Fruit fly (Drosophila melanogaster) whole organism, embryonic: ENCODE results near the gene CG8907.
A peak's percentile ranks its signal among the peaks of the same experiment; 100 is the strongest.

Source experiments
- Ada2b ChIP-seq: fragments of 200-800 bp; sonication (Bioruptor generic); IDR thresholded peaks from 2 replicates; pipeline ENCODE4 v1.3.6; 2022; ENCODE audit warnings: missing biosample characterization, missing genetic modification characterization
- Atf6 ChIP-seq: fragments of 200-800 bp; sonication (Bioruptor generic); IDR thresholded peaks from 2 replicates; pipeline ENCODE4 v1.3.6; 2022; ENCODE audit warnings: missing biosample characterization, missing genetic modification characterization
- B-H1 ChIP-seq: fragments of 200-800 bp; sonication (Bioruptor generic); IDR thresholded peaks from 3 replicates; pipeline ENCODE4 v1.3.6; 2022; ENCODE audit warnings: missing biosample characterization, missing genetic modification characterization
- CG1024 ChIP-seq: fragments of 200-800 bp; sonication (Bioruptor generic); IDR thresholded peaks from 2 replicates; pipeline ENCODE4 v1.3.6; 2022; ENCODE audit warnings: missing biosample characterization, missing genetic modification characterization
- CG10565 ChIP-seq: fragments of 200-800 bp; sonication (Bioruptor generic); optimal IDR thresholded peaks from 3 replicates; lab custom pipeline; 2016; ENCODE audit warnings: missing biosample characterization, mild to moderate bottlenecking, missing genetic modification characterization
- CG10979 ChIP-seq: fragments of 200-800 bp; sonication (Bioruptor generic); optimal IDR thresholded peaks from 2 replicates; lab custom pipeline; 2018; ENCODE audit warnings: missing biosample characterization, mild to moderate bottlenecking, missing genetic modification characterization, moderate library complexity
- CG12391 ChIP-seq: fragments of 200-800 bp; sonication (Bioruptor generic); optimal IDR thresholded peaks from 3 replicates; lab custom pipeline; 2018; ENCODE audit warnings: missing biosample characterization, mild to moderate bottlenecking, missing genetic modification characterization, moderate library complexity
- CG12744 ChIP-seq: fragments of 200-800 bp; sonication (Bioruptor generic); optimal IDR thresholded peaks from 2 replicates; lab custom pipeline; 2016; ENCODE audit warnings: missing biosample characterization, missing genetic modification characterization
- CG12942 ChIP-seq: fragments of 200-800 bp; sonication (Bioruptor generic); optimal IDR thresholded peaks from 3 replicates; lab custom pipeline; 2016; ENCODE audit warnings: missing biosample characterization, missing genetic modification characterization
- CG15011 ChIP-seq: fragments of 200-800 bp; sonication (Bioruptor generic); optimal IDR thresholded peaks from 3 replicates; lab custom pipeline; 2018; ENCODE audit warnings: missing biosample characterization, mild to moderate bottlenecking, missing genetic modification characterization
- CG15696 ChIP-seq: fragments of 200-800 bp; sonication (Bioruptor generic); optimal IDR thresholded peaks from 2 replicates; lab custom pipeline; 2019; ENCODE audit warnings: missing biosample characterization, mild to moderate bottlenecking, missing genetic modification characterization, moderate library complexity
- CG16863 ChIP-seq: fragments of 200-800 bp; sonication (Bioruptor generic); optimal IDR thresholded peaks from 3 replicates; lab custom pipeline; 2016; ENCODE audit warnings: missing biosample characterization, missing genetic modification characterization
- CG17328 ChIP-seq: fragments of 200-800 bp; sonication (Bioruptor generic); IDR thresholded peaks from 2 replicates; pipeline ENCODE4 v1.3.6; 2022; ENCODE audit warnings: missing biosample characterization, missing genetic modification characterization
- CG18011 ChIP-seq: fragments of 200-800 bp; sonication (Bioruptor generic); optimal IDR thresholded peaks from 2 replicates; lab custom pipeline; 2017; ENCODE audit warnings: missing biosample characterization, missing genetic modification characterization, mild to moderate bottlenecking, moderate library complexity, missing genotype
- CG2678 ChIP-seq: fragments of 200-800 bp; sonication (Bioruptor generic); optimal IDR thresholded peaks from 3 replicates; lab custom pipeline; 2019; ENCODE audit warnings: missing biosample characterization, mild to moderate bottlenecking, missing genetic modification characterization, moderate library complexity
- CG31365 ChIP-seq: fragments of 200-800 bp; sonication (Bioruptor generic); optimal IDR thresholded peaks from 2 replicates; lab custom pipeline; 2018; ENCODE audit warnings: missing biosample characterization, mild to moderate bottlenecking, missing genetic modification characterization
- CG4424 ChIP-seq: fragments of 200-800 bp; sonication (Bioruptor generic); optimal IDR thresholded peaks from 3 replicates; lab custom pipeline; 2016; ENCODE audit warnings: missing biosample characterization, missing genetic modification characterization
- CG5180 ChIP-seq: fragments of 200-800 bp; sonication (Bioruptor generic); optimal IDR thresholded peaks from 3 replicates; lab custom pipeline; 2017; ENCODE audit warnings: missing biosample characterization, missing genetic modification characterization, mild to moderate bottlenecking, moderate library complexity, missing genetic modification reagents
- CG6175 ChIP-seq: fragments of 200-800 bp; sonication (Bioruptor generic); IDR thresholded peaks from 3 replicates; pipeline ENCODE4 v1.3.6; 2022; ENCODE audit warnings: missing biosample characterization, missing genetic modification characterization
- CG7786 ChIP-seq: fragments of 200-800 bp; sonication (Bioruptor generic); optimal IDR thresholded peaks from 2 replicates; lab custom pipeline; 2016; ENCODE audit warnings: missing biosample characterization, missing genetic modification characterization
- CG9727 ChIP-seq: fragments of 200-800 bp; sonication (Bioruptor generic); optimal IDR thresholded peaks from 3 replicates; lab custom pipeline; 2017; ENCODE audit warnings: missing biosample characterization, mild to moderate bottlenecking, missing genetic modification characterization
- D ChIP-seq, 2 experiments: fragments of 200-800 bp in 1 of 2; fragments of >200 bp in 1 of 2; sonication (Bioruptor generic) in 1 of 2; optimal IDR thresholded peaks; 2 replicates in 1 of 2; 3 replicates in 1 of 2; lab custom pipeline; 2017; ENCODE audit warnings: mild to moderate bottlenecking in 1 of 2, missing biosample characterization in 1 of 2, missing genetic modification characterization in 1 of 2, missing genetic modification reagents in 1 of 2
- D19A ChIP-seq: fragments of 200-800 bp; optimal IDR thresholded peaks from 3 replicates; lab custom pipeline; 2019; ENCODE audit warnings: missing biosample characterization, mild to moderate bottlenecking, missing genetic modification characterization, moderate library complexity
- Dbx ChIP-seq: fragments of 200-800 bp; sonication (Bioruptor generic); IDR thresholded peaks from 3 replicates; pipeline ENCODE4 v1.3.6; 2022; ENCODE audit warnings: missing biosample characterization, missing genetic modification characterization
- Elba2 ChIP-seq: fragments of 200-800 bp; sonication (Bioruptor generic); optimal IDR thresholded peaks from 3 replicates; lab custom pipeline; 2016; ENCODE audit warnings: missing biosample characterization, missing genetic modification characterization
- Ets65A ChIP-seq: fragments of 200-800 bp; sonication (Bioruptor generic); peaks from one replicate; lab custom pipeline; 2016; ENCODE audit warnings: missing biosample characterization, missing genetic modification characterization
- Fer3 ChIP-seq: fragments of 200-800 bp; sonication (Bioruptor generic); optimal IDR thresholded peaks from 2 replicates; lab custom pipeline; 2018; ENCODE audit warnings: missing biosample characterization, mild to moderate bottlenecking, missing genetic modification characterization, moderate library complexity
- MBD-R2 ChIP-seq: fragments of 200-800 bp; sonication (Bioruptor generic); IDR thresholded peaks from 2 replicates; pipeline ENCODE4 v1.3.6; 2022; ENCODE audit warnings: missing biosample characterization, missing genetic modification characterization
- MESR4 ChIP-seq: fragments of 200-800 bp; sonication (Bioruptor generic); optimal IDR thresholded peaks from 2 replicates; lab custom pipeline; 2018; ENCODE audit warnings: missing biosample characterization, mild to moderate bottlenecking, missing genetic modification characterization, moderate library complexity
- Rx ChIP-seq: fragments of 200-800 bp; sonication (Bioruptor generic); IDR thresholded peaks from 2 replicates; pipeline ENCODE4 v1.3.6; 2022; ENCODE audit warnings: missing biosample characterization, missing genetic modification characterization
- Spps ChIP-seq: fragments of 200-800 bp; sonication (Bioruptor generic); optimal IDR thresholded peaks from 2 replicates; lab custom pipeline; 2018; ENCODE audit warnings: missing biosample characterization, mild to moderate bottlenecking, missing genetic modification characterization
- az2 ChIP-seq: fragments of 200-800 bp; sonication (Bioruptor generic); optimal IDR thresholded peaks from 3 replicates; lab custom pipeline; 2016; ENCODE audit warnings: missing biosample characterization, missing genetic modification characterization
- bbx ChIP-seq: fragments of 200-800 bp; sonication (Bioruptor generic); IDR thresholded peaks from 2 replicates; pipeline ENCODE4 v1.3.6; 2022; ENCODE audit warnings: missing biosample characterization, missing genetic modification characterization; ENCODE audit not compliant: partially characterized antibody
- ftz-f1 ChIP-seq: fragments of 200-800 bp; sonication (Bioruptor generic); optimal IDR thresholded peaks from 2 replicates; lab custom pipeline; 2016; ENCODE audit warnings: missing biosample characterization, missing genetic modification characterization
- fu2 ChIP-seq: fragments of 200-800 bp; sonication (Bioruptor generic); optimal IDR thresholded peaks from 2 replicates; lab custom pipeline; 2016; ENCODE audit warnings: missing biosample characterization, missing genetic modification characterization
- gcm ChIP-seq: fragments of 200-800 bp; sonication (Bioruptor generic); optimal IDR thresholded peaks from 2 replicates; lab custom pipeline; 2019; ENCODE audit warnings: missing biosample characterization, mild to moderate bottlenecking, missing genetic modification characterization, moderate library complexity
- gt ChIP-seq: fragments of 200-800 bp; sonication (Bioruptor generic); IDR thresholded peaks from 2 replicates; pipeline ENCODE4 v1.3.6; 2022; ENCODE audit warnings: missing biosample characterization, missing genetic modification characterization
- kay ChIP-seq: fragments of 200-800 bp; sonication (Bioruptor generic); optimal IDR thresholded peaks from 2 replicates; lab custom pipeline; 2016; ENCODE audit warnings: missing biosample characterization, missing genetic modification characterization
- ken ChIP-seq: fragments of 200-800 bp; sonication (Bioruptor generic); IDR thresholded peaks from 3 replicates; pipeline ENCODE4 v1.3.6; 2022; ENCODE audit warnings: missing biosample characterization, missing genetic modification characterization
- nom ChIP-seq: fragments of 200-800 bp; sonication (Bioruptor generic); optimal IDR thresholded peaks from 2 replicates; lab custom pipeline; 2017; ENCODE audit warnings: missing biosample characterization, missing genetic modification characterization, mild to moderate bottlenecking, moderate library complexity, missing genetic modification reagents
- otp ChIP-seq: fragments of 200-800 bp; sonication (Bioruptor generic); IDR thresholded peaks from 3 replicates; pipeline ENCODE4, ENCODE4 v1.3.6; 2022; ENCODE audit warnings: missing biosample characterization, missing genetic modification characterization
- pnt ChIP-seq: fragments of 200-800 bp; sonication (Bioruptor generic); optimal IDR thresholded peaks from 3 replicates; lab custom pipeline; 2016; ENCODE audit warnings: missing biosample characterization, missing genetic modification characterization

Gene CG8907

dm6 chr3R:17043570-17043923, 35.5 kb downstream of the CG8907 start (continued):
- TF ChIP-seq nom (no peak), Atf6 (GFP tag; lab: Robert Waterston, UW) (0 out of 2 replicates have a peak, but pooled peaks have one; percentile 25), CG12391 (tag; lab: Kevin White, UChicago) (no peak), D19A (tag; lab: Kevin White, UChicago) (no peak), CG7786 (GFP tag; lab: Kevin White, UChicago) (no peak), Spps (tag; lab: Kevin White, UChicago) (no peak), pnt (GFP tag; lab: Kevin White, UChicago) (no peak), ken (GFP tag; lab: Robert Waterston, UW) (no peak), CG2678 (tag; lab: Kevin White, UChicago) (no peak), CG18011 (GFP tag; lab: Kevin White, UChicago) (no peak), otp (GFP tag; lab: Robert Waterston, UW) (no peak), Dbx (GFP tag; lab: Robert Waterston, UW) (no peak), Elba2 (GFP tag; lab: Kevin White, UChicago) (no peak), CG15011 (GFP tag; lab: Kevin White, UChicago) (no peak), CG15696 (tag; lab: Kevin White, UChicago) (no peak), MESR4 (peak; percentile 96), CG12942 (no peak), fu2 (no peak), MBD-R2 (GFP tag; lab: Robert Waterston, UW) (peak; percentile 71), Ada2b (no peak), CG6175 (no peak), Fer3 (tag; lab: Kevin White, UChicago) (no peak), CG12744 (GFP tag; lab: Kevin White, UChicago) (no peak), CG16863 (GFP tag; lab: Kevin White, UChicago) (no peak), D (optimal IDR thresholded peaks at IDR 0.05; lab: Kevin White, UChicago) (peak; percentile 1), D (GFP tag; optimal IDR thresholded peaks at IDR 0.05; lab: Kevin White, UChicago) (no peak), az2 (GFP tag; lab: Kevin White, UChicago) (no peak), gt (GFP tag; lab: Robert Waterston, UW) (no peak), ftz-f1 (GFP tag; lab: Kevin White, UChicago) (peak; percentile 76), kay (GFP tag; lab: Kevin White, UChicago) (no peak), CG1024 (GFP tag; lab: Robert Waterston, UW) (no peak), CG9727 (GFP tag; lab: Kevin White, UChicago) (no peak), CG31365 (tag; lab: Kevin White, UChicago) (no peak), B-H1 (GFP tag; lab: Robert Waterston, UW) (no peak), Rx (no peak), CG17328 (GFP tag; lab: Robert Waterston, UW) (0 out of 2 replicates have a peak, but pooled peaks have one; percentile 16), CG5180 (no peak), CG10979 (tag; lab: Kevin White, UChicago) (no peak), CG4424 (GFP tag; lab: Kevin White, UChicago) (no peak), gcm (GFP tag; lab: Kevin White, UChicago) (no peak), CG10565 (GFP tag; lab: Kevin White, UChicago) (no peak), Ets65A (GFP tag; lab: Kevin White, UChicago) (no peak), bbx (GFP tag; lab: Robert Waterston, UW) (no peak)
